Fruit fly (Drosophila melanogaster): Measurements from ENCODE around the gene CG11122.

- TF ChIP-seq psq (optimal IDR thresholded peaks at IDR 0.05) (no peak), pan (optimal IDR thresholded peaks at IDR 0.05) (no peak)
These were observed 44.4 kb upstream of the CG11122 start, which contains the start of gene Antdh for dm6 chrX:11168958-11169357.
